Fruit fly (Drosophila melanogaster) whole organism, embryonic: ENCODE measurements around the gene Prp3.

ENCODE experiments used
- CG10209 ChIP-seq: fragments of 200-800 bp; sonication (Bioruptor generic); optimal IDR thresholded peaks from 3 replicates; lab custom pipeline; 2017; ENCODE audit warnings: missing biosample characterization, mild to moderate bottlenecking, missing genetic modification characterization, missing genetic modification reagents
- CG10321 ChIP-seq: fragments of 200-800 bp; sonication (Bioruptor generic); IDR thresholded peaks from 2 replicates; pipeline ENCODE4 v1.3.6; 2022; ENCODE audit warnings: missing biosample characterization, missing genetic modification characterization
- CG11695 ChIP-seq: fragments of 200-800 bp; sonication (Bioruptor generic); IDR thresholded peaks from 3 replicates; pipeline ENCODE4 v1.3.6; 2022; ENCODE audit warnings: missing biosample characterization, missing genetic modification characterization
- CG12299 ChIP-seq: fragments of 200-800 bp; sonication (Bioruptor generic); optimal IDR thresholded peaks from 2 replicates; lab custom pipeline; 2018; ENCODE audit warnings: missing biosample characterization, mild to moderate bottlenecking, missing genetic modification characterization
- CG14050 ChIP-seq: fragments of 200-800 bp; sonication (Bioruptor generic); IDR thresholded peaks from 3 replicates; pipeline ENCODE4 v1.3.6; 2022; ENCODE audit warnings: missing biosample characterization, missing genetic modification characterization
- CG14860 ChIP-seq: fragments of 200-800 bp; sonication (Bioruptor generic); IDR thresholded peaks from 3 replicates; pipeline ENCODE4 v1.3.6; 2022; ENCODE audit warnings: missing biosample characterization, missing genetic modification characterization; ENCODE audit not compliant: partially characterized antibody
- CG18599 ChIP-seq: fragments of 200-800 bp; sonication (Bioruptor generic); optimal IDR thresholded peaks from 3 replicates; lab custom pipeline; 2017; ENCODE audit warnings: missing biosample characterization, missing genetic modification characterization, mild to moderate bottlenecking, moderate library complexity, missing genetic modification reagents
- CG2712 ChIP-seq: fragments of 200-800 bp; optimal IDR thresholded peaks from 3 replicates; lab custom pipeline; 2019; ENCODE audit warnings: missing biosample characterization, mild to moderate bottlenecking, missing genetic modification characterization, moderate library complexity
- CG3065 ChIP-seq: fragments of 200-800 bp; sonication (Bioruptor generic); optimal IDR thresholded peaks from 2 replicates; lab custom pipeline; 2016; ENCODE audit warnings: missing biosample characterization, missing genetic modification characterization
- CG31388 ChIP-seq: fragments of 200-800 bp; sonication (Bioruptor generic); optimal IDR thresholded peaks from 2 replicates; lab custom pipeline; 2016; ENCODE audit warnings: missing biosample characterization, missing genetic modification characterization
- CG4282 ChIP-seq: fragments of 200-800 bp; sonication (Bioruptor generic); optimal IDR thresholded peaks from 2 replicates; lab custom pipeline; 2016; ENCODE audit warnings: missing biosample characterization, missing genetic modification characterization
- CG4360 ChIP-seq: fragments of 200-800 bp; sonication (Bioruptor generic); IDR thresholded peaks from 2 replicates; pipeline ENCODE4 v1.3.6; 2022; ENCODE audit warnings: missing biosample characterization, missing genetic modification characterization
- CG4854 ChIP-seq: fragments of 200-800 bp; sonication (Bioruptor generic); optimal IDR thresholded peaks from 2 replicates; lab custom pipeline; 2016; ENCODE audit warnings: missing biosample characterization, missing genetic modification characterization, inconsistent platforms
- CG7745 ChIP-seq: fragments of 200-800 bp; sonication (Bioruptor generic); optimal IDR thresholded peaks from 2 replicates; lab custom pipeline; 2018; ENCODE audit warnings: missing biosample characterization, mild to moderate bottlenecking, missing genetic modification characterization, moderate library complexity
- CG8359 ChIP-seq: fragments of 200-800 bp; sonication (Bioruptor generic); optimal IDR thresholded peaks from 2 replicates; lab custom pipeline; 2017; ENCODE audit warnings: missing biosample characterization, mild to moderate bottlenecking, missing genetic modification characterization, borderline replicate concordance
- CHES-1-like ChIP-seq: fragments of 200-800 bp; sonication (Bioruptor generic); optimal IDR thresholded peaks from 2 replicates; lab custom pipeline; 2016; ENCODE audit warnings: missing biosample characterization, missing genetic modification characterization
- Doc2 ChIP-seq: fragments of 200-800 bp; sonication (Bioruptor generic); IDR thresholded peaks from 2 replicates; pipeline ENCODE4 v1.3.6; 2022; ENCODE audit warnings: missing biosample characterization, missing genetic modification characterization
- Drgx ChIP-seq: fragments of 200-800 bp; sonication (Bioruptor generic); IDR thresholded peaks from 2 replicates; pipeline ENCODE4 v1.3.6; 2022; ENCODE audit warnings: missing biosample characterization, missing genetic modification characterization
- GATAe ChIP-seq: fragments of 200-800 bp; sonication (Bioruptor generic); conservative IDR thresholded peaks from 2 replicates; pipeline ENCODE4 v1.3.6; 2022; ENCODE audit warnings: missing biosample characterization, missing genetic modification characterization
- Gug ChIP-seq: fragments of 200-800 bp; sonication (Bioruptor generic); IDR thresholded peaks from 4 replicates; pipeline ENCODE4 v1.3.6; 2022; ENCODE audit warnings: missing biosample characterization, missing genetic modification characterization
- HLHmδ ChIP-seq: fragments of 200-800 bp; sonication (Bioruptor generic); optimal IDR thresholded peaks from 2 replicates; lab custom pipeline; 2018; ENCODE audit warnings: missing biosample characterization, mild to moderate bottlenecking, missing genetic modification characterization, moderate library complexity
- Nf-YA ChIP-seq: fragments of 200-800 bp; sonication (Bioruptor generic); IDR thresholded peaks from 2 replicates; pipeline ENCODE4 v1.3.6; 2022; ENCODE audit warnings: missing biosample characterization, missing genetic modification characterization
- Nf-YB ChIP-seq: fragments of 200-800 bp; sonication (Bioruptor generic); optimal IDR thresholded peaks from 3 replicates; lab custom pipeline; 2019; ENCODE audit warnings: missing biosample characterization, mild to moderate bottlenecking, missing genetic modification characterization, moderate library complexity
- NfI ChIP-seq: fragments of 200-800 bp; sonication (Bioruptor generic); optimal IDR thresholded peaks from 3 replicates; lab custom pipeline; 2018; ENCODE audit warnings: missing biosample characterization, mild to moderate bottlenecking, missing genetic modification characterization, moderate library complexity
- Ptx1 ChIP-seq: fragments of 200-800 bp; sonication (Bioruptor generic); IDR thresholded peaks from 2 replicates; pipeline ENCODE4 v1.3.6; 2022; ENCODE audit warnings: missing biosample characterization, missing genetic modification characterization
- Rx ChIP-seq: fragments of 200-800 bp; sonication (Bioruptor generic); IDR thresholded peaks from 2 replicates; pipeline ENCODE4 v1.3.6; 2022; ENCODE audit warnings: missing biosample characterization, missing genetic modification characterization
- ash1 ChIP-seq: fragments of 200-800 bp; sonication (Bioruptor generic); optimal IDR thresholded peaks from 2 replicates; lab custom pipeline; 2018; ENCODE audit warnings: missing biosample characterization, mild to moderate bottlenecking, missing genetic modification characterization
- bcd ChIP-seq: fragments of 200-800 bp; sonication (Bioruptor generic); optimal IDR thresholded peaks from 2 replicates; lab custom pipeline; 2017; ENCODE audit warnings: missing biosample characterization, mild to moderate bottlenecking, missing genetic modification characterization
- bowl ChIP-seq: fragments of 200-800 bp; sonication (Bioruptor generic); IDR thresholded peaks from 2 replicates; pipeline ENCODE4 v1.3.6; 2022; ENCODE audit warnings: missing biosample characterization, missing genetic modification characterization
- br ChIP-seq: fragments of >200 bp; optimal IDR thresholded peaks from 2 replicates; lab custom pipeline; 2017
- bsh ChIP-seq, 2 experiments: fragments of 200-800 bp; sonication (Bioruptor generic); optimal IDR thresholded peaks; 2 replicates each; lab custom pipeline; 2017 to 2018; ENCODE audit warnings: mild to moderate bottlenecking in 2 of 2, missing biosample characterization in 2 of 2, missing genetic modification characterization in 2 of 2, moderate library complexity in 1 of 2
- corto ChIP-seq: fragments of 200-800 bp; sonication (Bioruptor generic); optimal IDR thresholded peaks from 2 replicates; lab custom pipeline; 2016; ENCODE audit warnings: missing biosample characterization, mild to moderate bottlenecking, missing genetic modification characterization, moderate library complexity
- dpn ChIP-seq, 2 experiments: fragments of 200-800 bp; sonication (Bioruptor generic); optimal IDR thresholded peaks; 3 replicates each; lab custom pipeline; 2016; ENCODE audit warnings: missing biosample characterization in 2 of 2, missing genetic modification characterization in 2 of 2
- fd96Cb ChIP-seq: fragments of 200-800 bp; sonication (Bioruptor generic); optimal IDR thresholded peaks from 2 replicates; lab custom pipeline; 2018; ENCODE audit warnings: missing biosample characterization, mild to moderate bottlenecking, missing genetic modification characterization, moderate library complexity
- fru ChIP-seq: fragments of >200 bp; optimal IDR thresholded peaks from 2 replicates; lab custom pipeline; 2017
- hkb ChIP-seq, 2 experiments: fragments of 200-800 bp in 1 of 2; fragments of >200 bp in 1 of 2; sonication (Bioruptor generic) in 1 of 2; IDR thresholded peaks in 1 of 2; optimal IDR thresholded peaks in 1 of 2; 2 replicates each; pipeline versions ENCODE4 v1.3.6 to Lab custom; 2017 to 2022; ENCODE audit warnings: missing biosample characterization in 1 of 2, missing genetic modification characterization in 1 of 2
- kni ChIP-seq: fragments of 200-800 bp; sonication (Bioruptor generic); optimal IDR thresholded peaks from 3 replicates; lab custom pipeline; 2017; ENCODE audit warnings: mild to moderate bottlenecking, missing biosample characterization, missing genetic modification reagents, missing genetic modification characterization
- otp ChIP-seq: fragments of 200-800 bp; sonication (Bioruptor generic); IDR thresholded peaks from 3 replicates; pipeline ENCODE4, ENCODE4 v1.3.6; 2022; ENCODE audit warnings: missing biosample characterization, missing genetic modification characterization
- p53 ChIP-seq: fragments of 200-800 bp; sonication (Bioruptor generic); optimal IDR thresholded peaks from 2 replicates; lab custom pipeline; 2016; ENCODE audit warnings: missing biosample characterization, missing genetic modification characterization
- pita ChIP-seq: fragments of 200-800 bp; sonication (Bioruptor generic); optimal IDR thresholded peaks from 2 replicates; lab custom pipeline; 2017; ENCODE audit warnings: missing biosample characterization, mild to moderate bottlenecking, missing genetic modification characterization
- row ChIP-seq: fragments of 200-800 bp; sonication (Bioruptor generic); IDR thresholded peaks from 3 replicates; pipeline ENCODE4 v1.3.6; 2022; ENCODE audit warnings: missing biosample characterization, missing genetic modification characterization
- schlank ChIP-seq: fragments of 200-800 bp; sonication (Bioruptor generic); optimal IDR thresholded peaks from 2 replicates; lab custom pipeline; 2018; ENCODE audit warnings: missing biosample characterization, mild to moderate bottlenecking, missing genetic modification characterization
- seq ChIP-seq: fragments of 200-800 bp; sonication (Bioruptor generic); IDR thresholded peaks from 2 replicates; pipeline ENCODE4 v1.3.6; 2022; ENCODE audit warnings: missing biosample characterization, missing genetic modification characterization
- sqz ChIP-seq: fragments of 200-800 bp; sonication (Bioruptor generic); optimal IDR thresholded peaks from 3 replicates; lab custom pipeline; 2018; ENCODE audit warnings: missing biosample characterization, mild to moderate bottlenecking, missing genetic modification characterization
- sr ChIP-seq: fragments of 200-800 bp; sonication (Bioruptor generic); IDR thresholded peaks from 3 replicates; pipeline ENCODE4 v1.3.6; 2022; ENCODE audit warnings: missing biosample characterization, missing genetic modification characterization
- toy ChIP-seq: fragments of 200-800 bp; sonication (Bioruptor generic); IDR thresholded peaks from 2 replicates; pipeline ENCODE4 v1.3.6; 2022; ENCODE audit warnings: missing biosample characterization, missing genetic modification characterization
- unpg ChIP-seq: fragments of 200-800 bp; sonication (Bioruptor generic); optimal IDR thresholded peaks from 3 replicates; lab custom pipeline; 2018; ENCODE audit warnings: missing biosample characterization, mild to moderate bottlenecking, missing genetic modification characterization, moderate library complexity
- z ChIP-seq: fragments of 200-800 bp; sonication (Bioruptor generic); IDR thresholded peaks from 3 replicates; pipeline ENCODE4 v1.3.6; 2022; ENCODE audit warnings: missing biosample characterization, missing genetic modification characterization

Prp3 gene

DNA sequence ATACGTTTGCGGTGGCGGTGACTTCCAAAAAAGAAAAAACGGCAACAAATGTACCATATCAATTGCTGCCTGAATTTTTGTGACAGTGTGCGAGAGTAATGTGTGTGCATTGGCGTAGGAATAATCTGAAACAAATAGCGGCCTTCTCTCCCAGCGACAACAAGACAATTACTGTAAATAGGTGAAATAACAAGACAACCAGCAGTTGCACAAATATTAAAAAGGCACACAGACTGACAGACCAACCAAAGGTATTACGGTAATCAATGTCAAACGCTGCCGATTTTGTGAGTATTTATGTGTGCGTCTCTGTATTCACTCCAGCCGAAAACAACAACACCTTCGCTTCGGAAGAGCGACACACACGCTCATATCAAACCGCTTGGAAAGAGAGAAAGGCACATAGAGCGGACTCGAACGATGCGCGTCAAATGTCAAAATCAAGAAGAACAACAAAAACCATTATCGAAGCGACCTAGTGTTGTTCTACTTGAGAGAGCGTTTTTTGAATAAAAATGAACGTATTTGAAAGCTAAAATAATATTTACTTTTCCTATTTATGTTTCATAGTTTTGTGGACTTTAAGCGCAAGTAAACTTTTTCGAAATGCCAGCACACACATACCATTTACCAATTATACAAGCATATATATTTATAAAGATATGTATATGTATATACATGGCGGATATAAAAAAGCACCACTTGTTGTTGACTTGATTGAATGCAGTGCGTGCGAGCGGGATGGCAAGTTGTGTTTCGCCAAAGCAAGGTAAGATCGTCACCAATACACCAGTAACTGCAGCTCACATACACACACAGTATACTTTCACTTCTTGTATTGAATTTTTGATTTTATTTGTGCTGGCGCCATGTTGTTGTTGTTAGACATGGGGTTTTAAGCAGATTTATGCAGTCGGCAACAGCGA, 3.1 kb upstream of the Prp3 start (continued):
- TF ChIP-seq Nf-YB (GFP tag; lab: Kevin White, UChicago): peak; percentile 31
- no peak for TF ChIP-seq row
- TF ChIP-seq CG11695: peak; percentile 80
- peak; percentile 41 for TF ChIP-seq CG4854 (GFP tag; lab: Kevin White, UChicago)
- TF ChIP-seq bsh (GFP tag; optimal IDR thresholded peaks at IDR 0.05; lab: Kevin White, UChicago): peak in 1 of 2 experiments; percentile 77
- TF ChIP-seq Drgx (GFP tag; lab: Robert Waterston, UW): no peak
- peak; percentile 31 for TF ChIP-seq CG3065 (GFP tag; lab: Kevin White, UChicago)
- TF ChIP-seq ash1: peak; percentile 32
- TF ChIP-seq CG4360 (GFP tag; lab: Robert Waterston, UW): peak; percentile 82
- peak; percentile 88 for TF ChIP-seq CG18599 (GFP tag; lab: Kevin White, UChicago)
- peak; percentile 79 for TF ChIP-seq schlank (tag; lab: Kevin White, UChicago)
- TF ChIP-seq unpg (GFP tag; lab: Kevin White, UChicago): peak; percentile 67
- TF ChIP-seq Doc2 (GFP tag; lab: Robert Waterston, UW): no peak
- 0 out of 3 replicates have a peak, but pooled peaks have one; percentile 14 for TF ChIP-seq CG14050
- TF ChIP-seq br (lab: Kevin White, UChicago): no peak
- TF ChIP-seq CG7745: peak; percentile 26
- TF ChIP-seq fru (lab: Kevin White, UChicago): no peak
- TF ChIP-seq toy (GFP tag; lab: Robert Waterston, UW): peak; percentile 21; the same call in 1 of the 2 replicates
- peak; percentile 66 for TF ChIP-seq bcd (GFP tag; lab: Kevin White, UChicago)
- TF ChIP-seq CG10209 (GFP tag; lab: Kevin White, UChicago): peak; percentile 69
- peak; percentile 40 for TF ChIP-seq CG8359
- TF ChIP-seq sr (GFP tag; lab: Robert Waterston, UW): peak; percentile 62; the same call in 1 of the 3 replicates
- no peak for TF ChIP-seq pita
- peak; percentile 57; the same call in 1 of the 2 replicates for TF ChIP-seq Nf-YA
- TF ChIP-seq corto: no peak
- TF ChIP-seq CHES-1-like (GFP tag; lab: Kevin White, UChicago): peak; percentile 78
- peak; percentile 42 for TF ChIP-seq sqz (GFP tag; lab: Kevin White, UChicago)
- TF ChIP-seq CG14860 (GFP tag; lab: Robert Waterston, UW): no peak
- TF ChIP-seq dpn (GFP tag; optimal IDR thresholded peaks at IDR 0.05; lab: Kevin White, UChicago): peak; percentile 34 to 68
- TF ChIP-seq otp: peak; percentile 82
- TF ChIP-seq CG31388 (GFP tag; lab: Kevin White, UChicago): peak; percentile 19
- peak; percentile 92 for TF ChIP-seq kni
- TF ChIP-seq CG10321: peak; percentile 92
- TF ChIP-seq GATAe: 0 out of 2 replicates have a peak, but pooled peaks have one; percentile 8
- TF ChIP-seq CG12299: peak; percentile 37
- TF ChIP-seq NfI (GFP tag; lab: Kevin White, UChicago): peak; percentile 44
- peak; percentile 17; the same call in 1 of the 2 replicates for TF ChIP-seq bowl (GFP tag; lab: Robert Waterston, UW)
- TF ChIP-seq HLHmδ (GFP tag; lab: Kevin White, UChicago): peak; percentile 66
- TF ChIP-seq Ptx1 (GFP tag; lab: Robert Waterston, UW): no peak
- TF ChIP-seq z: peak; percentile 52; the same call in 1 of the 3 replicates
- peak; percentile 33 for TF ChIP-seq p53
- no peak for TF ChIP-seq Rx (GFP tag; lab: Robert Waterston, UW)
- no peak for TF ChIP-seq hkb (optimal IDR thresholded peaks at IDR 0.05; lab: Kevin White, UChicago)
- peak; percentile 68; the same call in 1 of the 2 replicates for TF ChIP-seq hkb (GFP tag; IDR thresholded peaks at IDR 0.05; lab: Robert Waterston, UW)
- peak; percentile 68; the same call in 1 of the 2 replicates for TF ChIP-seq seq
- peak; percentile 44 for TF ChIP-seq fd96Cb (tag; lab: Kevin White, UChicago)
- peak; percentile 41 for TF ChIP-seq CG2712 (tag; lab: Kevin White, UChicago)
- peak; percentile 7 for TF ChIP-seq CG4282
- TF ChIP-seq Gug (GFP tag; lab: Robert Waterston, UW): no peak
